Worm (Caenorhabditis elegans) whole organism, early embryonic: ENCODE measurements around the gene hcp-3.

ENCODE experiments used
- B0310.2 ChIP-seq: sonication (generic microtip); optimal IDR thresholded peaks from 2 replicates; lab custom pipeline; 2016; ENCODE audit warnings: mild to moderate bottlenecking, missing genetic modification characterization, missing compliant biosample characterization
- F13C5.2 ChIP-seq: sonication (generic microtip); optimal IDR thresholded peaks from 2 replicates; lab custom pipeline; 2017; ENCODE audit warnings: mild to moderate bottlenecking, missing genetic modification characterization, inconsistent platforms, missing compliant biosample characterization
- aly-1 ChIP-seq: sonication (generic microtip); optimal IDR thresholded peaks from 2 replicates; lab custom pipeline; 2016; ENCODE audit warnings: missing genetic modification characterization, missing compliant biosample characterization
- ama-1 ChIP-seq: fragments of 150-350 bp; optimal IDR thresholded peaks from 2 replicates; lab custom pipeline; 2014
- flt-1 ChIP-seq: fragments of 200-800 bp; sonication (Bioruptor generic); IDR thresholded peaks from 2 replicates; pipeline ENCODE4 v1.3.6; 2022; ENCODE audit warnings: missing genetic modification characterization, missing compliant biosample characterization
- hmbx-1 ChIP-seq: sonication (generic microtip); optimal IDR thresholded peaks from 2 replicates; lab custom pipeline; 2016; ENCODE audit warnings: mild to moderate bottlenecking, missing genetic modification characterization, missing compliant biosample characterization
- hmg-4 ChIP-seq: fragments of 200-800 bp; sonication (Bioruptor generic); optimal IDR thresholded peaks from 2 replicates; lab custom pipeline; 2018; ENCODE audit warnings: mild to moderate bottlenecking, missing genetic modification characterization, missing compliant biosample characterization
- hnd-1 ChIP-seq: sonication (generic microtip); optimal IDR thresholded peaks from 2 replicates; lab custom pipeline; 2016; ENCODE audit warnings: missing genetic modification characterization, missing compliant biosample characterization
- pes-1 ChIP-seq: fragments of 200-800 bp; sonication (Bioruptor generic); IDR thresholded peaks from 2 replicates; pipeline ENCODE4 v1.3.6; 2022; ENCODE audit warnings: missing genetic modification reagents, missing genetic modification characterization, missing compliant biosample characterization
- scrt-1 ChIP-seq: fragments of 200-800 bp; sonication (Bioruptor generic); IDR thresholded peaks from 2 replicates; pipeline ENCODE4 v1.3.6; 2022; ENCODE audit warnings: missing genetic modification characterization, missing compliant biosample characterization
- sea-1 ChIP-seq: fragments of 200-800 bp; sonication (Bioruptor generic); conservative IDR thresholded peaks from 2 replicates; pipeline ENCODE4 v1.3.6; 2022; ENCODE audit warnings: missing genetic modification characterization, missing compliant biosample characterization
- tbx-37 ChIP-seq: fragments of 200-800 bp; sonication (Bioruptor generic); conservative IDR thresholded peaks from 2 replicates; pipeline ENCODE4 v1.3.6; 2022; ENCODE audit warnings: missing genetic modification reagents, missing genetic modification characterization, missing compliant biosample characterization

DNA sequence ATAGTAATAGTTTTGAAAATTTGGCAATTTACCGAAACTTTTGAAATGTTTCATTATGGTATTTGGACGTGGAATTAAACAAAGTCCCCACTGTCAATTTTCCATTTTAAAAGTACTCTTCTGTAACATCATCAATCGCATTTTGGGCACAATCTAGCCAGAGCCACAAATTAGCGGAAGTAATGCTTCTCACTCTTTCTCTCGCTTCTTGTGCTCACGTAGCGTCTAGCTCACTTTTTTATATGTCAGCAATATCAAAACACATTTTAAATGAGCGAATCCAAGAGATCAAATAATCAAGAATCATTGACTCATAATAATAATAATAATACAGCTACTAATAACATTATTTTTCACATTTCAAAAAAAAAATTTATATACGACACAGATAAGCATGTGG, 47.7 kb upstream of the hcp-3 start:
- TF ChIP-seq ama-1 (lab: Kevin White, UChicago) = no peak
- TF ChIP-seq tbx-37 (GFP tag; lab: Robert Waterston, UW) = no peak
- TF ChIP-seq hmg-4 (GFP tag; lab: Kevin White, UChicago) = no peak
- TF ChIP-seq pes-1 = no peak
- TF ChIP-seq flt-1 (GFP tag; lab: Robert Waterston, UW) = no peak
- no peak for TF ChIP-seq hmbx-1
- TF ChIP-seq sea-1 (GFP tag; lab: Robert Waterston, UW) = no peak
- TF ChIP-seq scrt-1 (GFP tag; lab: Robert Waterston, UW) = no peak
- no peak for TF ChIP-seq hnd-1
- TF ChIP-seq aly-1 = no peak
- TF ChIP-seq B0310.2 (tag; lab: Kevin White, UChicago) = no peak
- no peak for TF ChIP-seq F13C5.2 (tag; lab: Kevin White, UChicago)
